Fruit fly (Drosophila melanogaster) whole organism, embryonic: ENCODE data around the gene ppk17.

Experiments
- Dll ChIP-seq: fragments of 200-800 bp; sonication (Bioruptor generic); IDR thresholded peaks from 4 replicates; pipeline ENCODE4 v1.3.6; 2022; ENCODE audit warnings: missing biosample characterization, missing genetic modification characterization; ENCODE audit not compliant: partially characterized antibody
- E2f2 ChIP-seq: fragments of 200-800 bp; sonication (Bioruptor generic); IDR thresholded peaks from 2 replicates; pipeline ENCODE4 v1.3.6; 2022; ENCODE audit warnings: missing biosample characterization, missing genetic modification characterization
- Stat92E ChIP-seq, 3 experiments: fragments of >200 bp in 2 of 3; fragments of 200-800 bp in 1 of 3; sonication (Bioruptor generic) in 1 of 3; optimal IDR thresholded peaks; 2 replicates each; lab custom pipeline; 2017 to 2019; ENCODE audit warnings: missing biosample characterization in 3 of 3, missing genetic modification characterization in 3 of 3, mild to moderate bottlenecking in 1 of 3, moderate library complexity in 1 of 3
- gem ChIP-seq: fragments of 200-800 bp; sonication (Bioruptor generic); optimal IDR thresholded peaks from 2 replicates; lab custom pipeline; 2019; ENCODE audit warnings: missing biosample characterization, mild to moderate bottlenecking, missing genetic modification characterization, moderate library complexity
- tll ChIP-seq, 2 experiments: fragments of 200-800 bp in 1 of 2; fragments of >200 bp in 1 of 2; sonication (Bioruptor generic) in 1 of 2; optimal IDR thresholded peaks; 2 replicates each; lab custom pipeline; 2017 to 2019; ENCODE audit warnings: missing biosample characterization in 2 of 2, missing genetic modification characterization in 2 of 2, mild to moderate bottlenecking in 1 of 2, moderate library complexity in 1 of 2

dm6 chr2L:16738206-16738900, 22.0 kb downstream of the ppk17 start, which contains the start of the genes glu and ChLD3:
- TF ChIP-seq E2f2 (GFP tag; lab: Robert Waterston, UW) (peak; percentile 88), tll (GFP tag; optimal IDR thresholded peaks at IDR 0.05; lab: Kevin White, UChicago) (no peak), Dll (GFP tag; lab: Robert Waterston, UW) (no peak), Stat92E (GFP tag; optimal IDR thresholded peaks at IDR 0.05; lab: Kevin White, UChicago) (no peak), gem (no peak)
